Fruit fly (Drosophila melanogaster): ENCODE results near the gene CG32026.

DNA sequence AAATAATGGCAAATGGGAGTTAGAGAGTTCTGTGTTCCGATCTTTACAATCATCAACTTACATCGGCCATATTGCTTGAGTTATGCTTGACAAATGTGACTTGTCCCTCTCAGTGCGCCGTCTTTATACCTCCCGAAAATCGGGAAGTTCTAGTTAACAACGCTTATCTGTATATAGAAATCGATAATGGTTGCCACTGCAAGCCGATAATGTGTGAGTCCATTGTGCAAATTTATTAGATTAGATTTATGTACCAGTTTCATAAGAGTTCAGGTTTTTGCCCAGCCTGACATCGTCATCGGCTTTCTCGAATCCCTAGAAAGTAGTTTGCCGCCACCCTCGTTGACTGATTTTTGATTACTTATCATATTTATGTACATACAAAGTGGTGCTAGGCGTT is 47.8 kb upstream of the CG32026 start, which contains the start of gene Acbp5:
- TF ChIP-seq cic (GFP tag; optimal IDR thresholded peaks at IDR 0.05) (no peak), pad (GFP tag; optimal IDR thresholded peaks at IDR 0.05) (no peak), tj (GFP tag; optimal IDR thresholded peaks at IDR 0.05) (no peak), Clk (GFP tag; optimal IDR thresholded peaks at IDR 0.05) (no peak), CG7101 (tag; optimal IDR thresholded peaks at IDR 0.05) (no peak), Crg-1 (GFP tag; optimal IDR thresholded peaks at IDR 0.05) (no peak), CG11617 (GFP tag; optimal IDR thresholded peaks at IDR 0.05) (no peak), Mnt (GFP tag; optimal IDR thresholded peaks at IDR 0.05) (no peak)
